Fruit fly (Drosophila melanogaster) whole organism, embryonic: ENCODE results near the gene CG43355.

ENCODE experiments used
- CG11456 ChIP-seq: fragments of 200-800 bp; sonication (Bioruptor generic); IDR thresholded peaks from 3 replicates; pipeline ENCODE4 v1.3.6; 2022; ENCODE audit warnings: missing biosample characterization, missing genetic modification characterization
- CG11504 ChIP-seq: fragments of 200-800 bp; sonication (Bioruptor generic); optimal IDR thresholded peaks from 3 replicates; lab custom pipeline; 2019; ENCODE audit warnings: missing biosample characterization, mild to moderate bottlenecking, missing genetic modification characterization, moderate library complexity
- CG12769 ChIP-seq: fragments of 200-800 bp; sonication (Bioruptor generic); optimal IDR thresholded peaks from 2 replicates; lab custom pipeline; 2019; ENCODE audit warnings: missing biosample characterization, mild to moderate bottlenecking, missing genetic modification characterization, moderate library complexity
- CG17186 ChIP-seq: fragments of 200-800 bp; sonication (Bioruptor generic); optimal IDR thresholded peaks from 3 replicates; lab custom pipeline; 2017; ENCODE audit warnings: missing biosample characterization, missing genetic modification reagents, missing genetic modification characterization
- CG17385 ChIP-seq: fragments of 200-800 bp; sonication (Bioruptor generic); optimal IDR thresholded peaks from 3 replicates; lab custom pipeline; 2018; ENCODE audit warnings: missing biosample characterization, mild to moderate bottlenecking, missing genetic modification characterization
- CG17829 ChIP-seq: fragments of 200-800 bp; optimal IDR thresholded peaks from 2 replicates; lab custom pipeline; 2019; ENCODE audit warnings: missing biosample characterization, mild to moderate bottlenecking, missing genetic modification characterization, moderate library complexity
- CG2202 ChIP-seq: fragments of 200-800 bp; sonication (Bioruptor generic); optimal IDR thresholded peaks from 2 replicates; lab custom pipeline; 2018; ENCODE audit warnings: missing biosample characterization, mild to moderate bottlenecking, missing genetic modification characterization
- CG2712 ChIP-seq: fragments of 200-800 bp; optimal IDR thresholded peaks from 3 replicates; lab custom pipeline; 2019; ENCODE audit warnings: missing biosample characterization, mild to moderate bottlenecking, missing genetic modification characterization, moderate library complexity
- CG31224 ChIP-seq: fragments of 200-800 bp; sonication (Bioruptor generic); IDR thresholded peaks from 2 replicates; pipeline ENCODE4 v1.3.6; 2022; ENCODE audit warnings: missing biosample characterization, missing genetic modification characterization
- CG34422 ChIP-seq: fragments of 200-800 bp; sonication (Bioruptor generic); IDR thresholded peaks from 3 replicates; pipeline ENCODE4 v1.3.6; 2022; ENCODE audit warnings: missing biosample characterization, missing genetic modification characterization
- CG42726 ChIP-seq: fragments of 200-800 bp; sonication (Bioruptor generic); IDR thresholded peaks from 2 replicates; pipeline ENCODE4 v1.3.6; 2022; ENCODE audit warnings: missing biosample characterization, missing genetic modification characterization; ENCODE audit not compliant: partially characterized antibody
- CG4328 ChIP-seq: fragments of 200-800 bp; sonication (Bioruptor generic); optimal IDR thresholded peaks from 3 replicates; lab custom pipeline; 2017; ENCODE audit warnings: missing biosample characterization, missing genetic modification reagents, missing genetic modification characterization
- CG43689 ChIP-seq: fragments of 200-800 bp; sonication (Bioruptor generic); IDR thresholded peaks from 2 replicates; pipeline ENCODE4 v1.3.6; 2022; ENCODE audit warnings: missing biosample characterization, missing genetic modification characterization
- CG8388 ChIP-seq: fragments of 200-800 bp; sonication (Bioruptor generic); optimal IDR thresholded peaks from 2 replicates; lab custom pipeline; 2019; ENCODE audit warnings: missing biosample characterization, mild to moderate bottlenecking, missing genetic modification characterization, moderate library complexity
- D19A ChIP-seq: fragments of 200-800 bp; optimal IDR thresholded peaks from 3 replicates; lab custom pipeline; 2019; ENCODE audit warnings: missing biosample characterization, mild to moderate bottlenecking, missing genetic modification characterization, moderate library complexity
- Dip2 ChIP-seq: fragments of 200-800 bp; sonication (Bioruptor generic); IDR thresholded peaks from 2 replicates; pipeline ENCODE4 v1.3.6; 2022; ENCODE audit warnings: missing biosample characterization, missing genetic modification characterization
- ERR ChIP-seq: fragments of 200-800 bp; sonication (Bioruptor generic); optimal IDR thresholded peaks from 2 replicates; lab custom pipeline; 2016; ENCODE audit warnings: missing biosample characterization, missing genetic modification characterization
- GATAe ChIP-seq: fragments of 200-800 bp; sonication (Bioruptor generic); conservative IDR thresholded peaks from 2 replicates; pipeline ENCODE4 v1.3.6; 2022; ENCODE audit warnings: missing biosample characterization, missing genetic modification characterization
- Hr3 ChIP-seq: fragments of 200-800 bp; sonication (Bioruptor generic); optimal IDR thresholded peaks from 3 replicates; lab custom pipeline; 2016; ENCODE audit warnings: missing biosample characterization, missing genetic modification characterization
- Kr ChIP-seq: fragments of 200-800 bp; sonication (Bioruptor generic); optimal IDR thresholded peaks from 2 replicates; lab custom pipeline; 2017; ENCODE audit warnings: missing biosample characterization, mild to moderate bottlenecking, missing genetic modification characterization
- MBD-R2 ChIP-seq: fragments of 200-800 bp; sonication (Bioruptor generic); IDR thresholded peaks from 2 replicates; pipeline ENCODE4 v1.3.6; 2022; ENCODE audit warnings: missing biosample characterization, missing genetic modification characterization
- Med ChIP-seq: fragments of 200-800 bp; sonication (Bioruptor generic); peaks from one replicate; lab custom pipeline; 2016; ENCODE audit warnings: missing biosample characterization, missing genetic modification characterization, mild to moderate bottlenecking, inconsistent platforms, moderate library complexity
- Vsx1 ChIP-seq: fragments of 200-800 bp; sonication (Bioruptor generic); optimal IDR thresholded peaks from 2 replicates; lab custom pipeline; 2017; ENCODE audit warnings: missing biosample characterization, mild to moderate bottlenecking, missing genetic modification characterization, missing genetic modification reagents
- Xrp1 ChIP-seq: fragments of 200-800 bp; sonication (Bioruptor generic); IDR thresholded peaks from 2 replicates; pipeline ENCODE4 v1.3.6; 2022; ENCODE audit warnings: missing biosample characterization, missing genetic modification characterization
- bowl ChIP-seq: fragments of 200-800 bp; sonication (Bioruptor generic); IDR thresholded peaks from 2 replicates; pipeline ENCODE4 v1.3.6; 2022; ENCODE audit warnings: missing biosample characterization, missing genetic modification characterization
- bsh ChIP-seq, 2 experiments: fragments of 200-800 bp; sonication (Bioruptor generic); optimal IDR thresholded peaks; 2 replicates each; lab custom pipeline; 2017 to 2018; ENCODE audit warnings: mild to moderate bottlenecking in 2 of 2, missing biosample characterization in 2 of 2, missing genetic modification characterization in 2 of 2, moderate library complexity in 1 of 2
- chif ChIP-seq, 2 experiments: fragments of 200-800 bp; sonication (Bioruptor generic); optimal IDR thresholded peaks; 3 replicates each; lab custom pipeline; 2016; ENCODE audit warnings: missing biosample characterization in 2 of 2, missing genetic modification characterization in 2 of 2
- croc ChIP-seq: fragments of 200-800 bp; sonication (Bioruptor generic); conservative IDR thresholded peaks from 3 replicates; pipeline ENCODE4 v1.3.6; 2022; ENCODE audit warnings: missing biosample characterization, missing genetic modification characterization
- disco-r ChIP-seq: fragments of 200-800 bp; sonication (Bioruptor generic); optimal IDR thresholded peaks from 2 replicates; lab custom pipeline; 2016; ENCODE audit warnings: missing biosample characterization, missing genetic modification characterization
- ftz-f1 ChIP-seq: fragments of 200-800 bp; sonication (Bioruptor generic); optimal IDR thresholded peaks from 2 replicates; lab custom pipeline; 2016; ENCODE audit warnings: missing biosample characterization, missing genetic modification characterization
- gcm ChIP-seq: fragments of 200-800 bp; sonication (Bioruptor generic); optimal IDR thresholded peaks from 2 replicates; lab custom pipeline; 2019; ENCODE audit warnings: missing biosample characterization, mild to moderate bottlenecking, missing genetic modification characterization, moderate library complexity
- gsb-n ChIP-seq: fragments of 200-800 bp; sonication (Bioruptor generic); optimal IDR thresholded peaks from 3 replicates; lab custom pipeline; 2018; ENCODE audit warnings: missing biosample characterization, mild to moderate bottlenecking, missing genetic modification characterization
- jumu ChIP-seq: fragments of 200-800 bp; sonication (Bioruptor generic); optimal IDR thresholded peaks from 3 replicates; lab custom pipeline; 2016; ENCODE audit warnings: missing biosample characterization, missing genetic modification characterization
- kay ChIP-seq: fragments of 200-800 bp; sonication (Bioruptor generic); optimal IDR thresholded peaks from 2 replicates; lab custom pipeline; 2016; ENCODE audit warnings: missing biosample characterization, missing genetic modification characterization
- maf-S ChIP-seq: fragments of 200-800 bp; sonication (Bioruptor generic); optimal IDR thresholded peaks from 2 replicates; lab custom pipeline; 2016; ENCODE audit warnings: missing biosample characterization, missing genetic modification characterization
- mam ChIP-seq: fragments of 200-800 bp; sonication (Bioruptor generic); optimal IDR thresholded peaks from 3 replicates; lab custom pipeline; 2016; ENCODE audit warnings: missing biosample characterization, missing genetic modification characterization
- mirr ChIP-seq: fragments of 200-800 bp; sonication (Bioruptor generic); optimal IDR thresholded peaks from 3 replicates; lab custom pipeline; 2018; ENCODE audit warnings: missing biosample characterization, mild to moderate bottlenecking, missing genetic modification characterization
- mld ChIP-seq: fragments of 200-800 bp; sonication (Bioruptor generic); IDR thresholded peaks from 3 replicates; pipeline ENCODE4 v1.3.6; 2022; ENCODE audit warnings: missing biosample characterization, missing genetic modification characterization; ENCODE audit not compliant: partially characterized antibody
- org-1 ChIP-seq: fragments of 200-800 bp; sonication (Bioruptor generic); optimal IDR thresholded peaks from 2 replicates; lab custom pipeline; 2017; ENCODE audit warnings: missing biosample characterization, missing genetic modification characterization
- phol ChIP-seq: fragments of 200-800 bp; sonication (Bioruptor generic); optimal IDR thresholded peaks from 3 replicates; lab custom pipeline; 2018; ENCODE audit warnings: missing biosample characterization, mild to moderate bottlenecking, missing genetic modification characterization, moderate library complexity
- rib ChIP-seq: fragments of 200-800 bp; sonication (Bioruptor generic); IDR thresholded peaks from 2 replicates; pipeline ENCODE4 v1.3.6; 2022; ENCODE audit warnings: missing biosample characterization, missing genetic modification characterization
- salm ChIP-seq: fragments of 200-800 bp; sonication (Bioruptor generic); optimal IDR thresholded peaks from 2 replicates; lab custom pipeline; 2018; ENCODE audit warnings: missing biosample characterization, mild to moderate bottlenecking, missing genetic modification characterization
- sc ChIP-seq, 3 experiments: fragments of >200 bp in 2 of 3; fragments of 200-800 bp in 1 of 3; sonication (Bioruptor generic) in 1 of 3; optimal IDR thresholded peaks; 2 replicates in 2 of 3; 3 replicates in 1 of 3; lab custom pipeline; 2017; ENCODE audit warnings: mild to moderate bottlenecking in 1 of 3, missing biosample characterization in 1 of 3, missing genetic modification characterization in 1 of 3, missing genetic modification reagents in 1 of 3
- schlank ChIP-seq: fragments of 200-800 bp; sonication (Bioruptor generic); optimal IDR thresholded peaks from 2 replicates; lab custom pipeline; 2018; ENCODE audit warnings: missing biosample characterization, mild to moderate bottlenecking, missing genetic modification characterization
- shn ChIP-seq: fragments of 200-800 bp; sonication (Bioruptor generic); optimal IDR thresholded peaks from 3 replicates; lab custom pipeline; 2016; ENCODE audit warnings: missing biosample characterization, missing genetic modification characterization
- sqz ChIP-seq: fragments of 200-800 bp; sonication (Bioruptor generic); optimal IDR thresholded peaks from 3 replicates; lab custom pipeline; 2018; ENCODE audit warnings: missing biosample characterization, mild to moderate bottlenecking, missing genetic modification characterization
- toy ChIP-seq: fragments of 200-800 bp; sonication (Bioruptor generic); IDR thresholded peaks from 2 replicates; pipeline ENCODE4 v1.3.6; 2022; ENCODE audit warnings: missing biosample characterization, missing genetic modification characterization
- trem ChIP-seq: fragments of 200-800 bp; optimal IDR thresholded peaks from 3 replicates; lab custom pipeline; 2019; ENCODE audit warnings: missing biosample characterization, mild to moderate bottlenecking, missing genetic modification characterization, moderate library complexity
- vvl ChIP-seq: fragments of 200-800 bp; sonication (Bioruptor generic); IDR thresholded peaks from 2 replicates; pipeline ENCODE4 v1.3.6; 2022; ENCODE audit warnings: missing biosample characterization, missing genetic modification characterization
- zen ChIP-seq: fragments of 200-800 bp; sonication (Bioruptor generic); optimal IDR thresholded peaks from 3 replicates; lab custom pipeline; 2018; ENCODE audit warnings: missing biosample characterization, mild to moderate bottlenecking, missing genetic modification characterization, moderate library complexity

The CG43355 gene

dm6 chr2L:11468082-11468481 lies 16.4 kb upstream of the CG43355 start (continued):
- TF ChIP-seq ERR (GFP tag; lab: Kevin White, UChicago): no peak
- TF ChIP-seq org-1 (GFP tag; lab: Kevin White, UChicago): no peak
- no peak for TF ChIP-seq CG11456 (GFP tag; lab: Robert Waterston, UW)
- TF ChIP-seq GATAe (GFP tag; lab: Robert Waterston, UW): no peak
- TF ChIP-seq schlank (tag; lab: Kevin White, UChicago): no peak
- no peak for TF ChIP-seq CG11504 (tag; lab: Kevin White, UChicago)
- peak; percentile 5 for TF ChIP-seq Vsx1 (GFP tag; lab: Kevin White, UChicago)
- TF ChIP-seq maf-S (GFP tag; lab: Kevin White, UChicago): no peak
- no peak for TF ChIP-seq Med (GFP tag; lab: Kevin White, UChicago)
- TF ChIP-seq CG12769 (tag; lab: Kevin White, UChicago): peak; percentile 53
- TF ChIP-seq disco-r (GFP tag; lab: Kevin White, UChicago): no peak
- TF ChIP-seq gcm: no peak
- no peak for TF ChIP-seq jumu
- no peak for TF ChIP-seq Hr3 (GFP tag; lab: Kevin White, UChicago)
- no peak for TF ChIP-seq D19A (tag; lab: Kevin White, UChicago)
- TF ChIP-seq vvl (GFP tag; lab: Robert Waterston, UW): peak; percentile 59; the same call in 1 of the 2 replicates
- TF ChIP-seq salm: peak; percentile 45
- no peak for TF ChIP-seq gsb-n
- no peak for TF ChIP-seq chif (GFP tag; optimal IDR thresholded peaks at IDR 0.05; lab: Kevin White, UChicago)
- TF ChIP-seq croc (GFP tag; lab: Robert Waterston, UW): no peak
- no peak for TF ChIP-seq CG17385 (GFP tag; lab: Kevin White, UChicago)

dm6 chr2L:11469973-11470372 lies 14.5 kb upstream of the CG43355 start:
- TF ChIP-seq rib (GFP tag; lab: Robert Waterston, UW): no peak
- peak; percentile 35 for TF ChIP-seq phol (tag; lab: Kevin White, UChicago)
- no peak for TF ChIP-seq bowl (GFP tag; lab: Robert Waterston, UW)
- TF ChIP-seq CG4328 (GFP tag; lab: Kevin White, UChicago): no peak
- TF ChIP-seq CG17829 (tag; lab: Kevin White, UChicago): peak; percentile 31
- TF ChIP-seq Kr (GFP tag; lab: Kevin White, UChicago): no peak
- no peak for TF ChIP-seq CG43689 (GFP tag; lab: Robert Waterston, UW)
- no peak for TF ChIP-seq ftz-f1
- no peak for TF ChIP-seq kay (GFP tag; lab: Kevin White, UChicago)
- no peak for TF ChIP-seq sc (optimal IDR thresholded peaks at IDR 0.05; lab: Kevin White, UChicago)
- peak; percentile 15 for TF ChIP-seq sc (GFP tag; optimal IDR thresholded peaks at IDR 0.05; lab: Kevin White, UChicago)
- no peak for TF ChIP-seq CG2202
- TF ChIP-seq CG42726 (GFP tag; lab: Robert Waterston, UW): no peak
- TF ChIP-seq CG2712: peak; percentile 69
- TF ChIP-seq trem (tag; lab: Kevin White, UChicago): peak; percentile 8
- no peak for TF ChIP-seq Dip2 (GFP tag; lab: Robert Waterston, UW)
- TF ChIP-seq Xrp1 (GFP tag; lab: Robert Waterston, UW): peak; percentile 46; the same call in 1 of the 2 replicates
- TF ChIP-seq mld (GFP tag; lab: Robert Waterston, UW): no peak
- no peak for TF ChIP-seq CG17186 (GFP tag; lab: Kevin White, UChicago)
- peak in 1 of 2 experiments; percentile 49 for TF ChIP-seq bsh (GFP tag; optimal IDR thresholded peaks at IDR 0.05; lab: Kevin White, UChicago)
- TF ChIP-seq toy (GFP tag; lab: Robert Waterston, UW): no peak
- no peak for TF ChIP-seq CG34422 (GFP tag; lab: Robert Waterston, UW)
- no peak for TF ChIP-seq mirr (GFP tag; lab: Kevin White, UChicago)
- TF ChIP-seq MBD-R2 (GFP tag; lab: Robert Waterston, UW): no peak
- TF ChIP-seq zen: peak; percentile 62
- TF ChIP-seq sqz (GFP tag; lab: Kevin White, UChicago): no peak
- no peak for TF ChIP-seq mam (GFP tag; lab: Kevin White, UChicago)
- no peak for TF ChIP-seq shn
- no peak for TF ChIP-seq CG31224 (GFP tag; lab: Robert Waterston, UW)
- peak; percentile 25 for TF ChIP-seq CG8388 (GFP tag; lab: Kevin White, UChicago)
